Worm (Caenorhabditis elegans): Measurements from ENCODE around the gene Y24F12A.1.

The Y24F12A.1 gene

DNA sequence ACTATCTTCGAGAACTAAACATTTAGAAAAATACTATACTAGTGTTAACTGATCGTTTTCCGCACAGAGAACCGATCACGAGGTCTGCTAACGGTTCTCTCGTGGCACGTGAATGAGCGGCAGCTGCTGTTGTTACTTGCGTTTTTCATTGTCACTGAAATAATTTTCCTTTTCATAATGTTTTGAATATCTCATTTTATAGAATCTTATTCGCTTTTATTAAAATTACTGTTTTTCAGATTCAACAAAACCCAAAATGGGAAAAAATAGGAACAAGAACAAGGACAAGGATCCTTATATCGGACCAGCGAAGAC lies 31.3 kb downstream of the Y24F12A.1 start, which contains the start of gene F58B3.6:
Gene F58B3.6 (plus strand): TSS at position 240 of the 315 bp plus-strand sequence.
- TF ChIP-seq mdl-1 (tag; optimal IDR thresholded peaks at IDR 0.05) (peak in 1 of 2 experiments; percentile 91), dpl-1 (GFP tag; optimal IDR thresholded peaks at IDR 0.05) (peak in 2 of 3 experiments; percentile 15 to 45), unc-130 (tag; optimal IDR thresholded peaks at IDR 0.05) (peak; percentile 54), snpc-4 (tag; optimal IDR thresholded peaks at IDR 0.05) (no peak), nhr-20 (tag; optimal IDR thresholded peaks at IDR 0.05) (peak; percentile 89), C16A3.4 (tag; optimal IDR thresholded peaks at IDR 0.05) (peak; percentile 53), nhr-90 (tag; optimal IDR thresholded peaks at IDR 0.05; ENCODE audit: poor library complexity) (peak; percentile 30), xbp-1 (tag; optimal IDR thresholded peaks at IDR 0.05) (peak; percentile 10), mep-1 (tag; optimal IDR thresholded peaks at IDR 0.05) (peak; percentile 73), nhr-237 (tag; optimal IDR thresholded peaks at IDR 0.05) (no peak), C04F5.9 (tag; optimal IDR thresholded peaks at IDR 0.05) (no peak), swsn-7 (tag; optimal IDR thresholded peaks at IDR 0.05) (peak; percentile 6), lsy-2 (tag; optimal IDR thresholded peaks at IDR 0.05) (peak; percentile 26 to 65), blmp-1 (tag; optimal IDR thresholded peaks at IDR 0.05) (peak; percentile 76), tbx-2 (tag; optimal IDR thresholded peaks at IDR 0.05) (peak; percentile 16), elt-3 (tag; optimal IDR thresholded peaks at IDR 0.05) (peak in 2 of 6 experiments; percentile 16 to 67), lin-35 (GFP tag; optimal IDR thresholded peaks at IDR 0.05) (peak; percentile 22 to 71), fkh-8 (tag; optimal IDR thresholded peaks at IDR 0.05) (no peak), rnt-1 (tag; optimal IDR thresholded peaks at IDR 0.05) (peak; percentile 53), snu-23 (GFP tag; optimal IDR thresholded peaks at IDR 0.05) (peak; percentile 84), ceh-63 (GFP tag; optimal IDR thresholded peaks at IDR 0.05) (no peak), irx-1 (tag; optimal IDR thresholded peaks at IDR 0.05) (no peak), ztf-4 (tag; optimal IDR thresholded peaks at IDR 0.05) (peak; percentile 66), efl-1 (optimal IDR thresholded peaks at IDR 0.05) (peak in 1 of 2 experiments; percentile 33), efl-1 (GFP tag; optimal IDR thresholded peaks at IDR 0.05 in 1 of 2) (peak; percentile 7 to 39), lin-14 (GFP tag; optimal IDR thresholded peaks at IDR 0.05) (peak; percentile 70), nhr-71 (tag; optimal IDR thresholded peaks at IDR 0.05) (peak; percentile 77), lir-3 (tag; optimal IDR thresholded peaks at IDR 0.05; ENCODE audit: poor library complexity) (peak; percentile 54), hpl-2 (GFP tag; optimal IDR thresholded peaks at IDR 0.05) (no peak), nhr-19 (GFP tag; conservative IDR thresholded peaks at IDR 0.05) (peak; percentile 77)

DNA sequence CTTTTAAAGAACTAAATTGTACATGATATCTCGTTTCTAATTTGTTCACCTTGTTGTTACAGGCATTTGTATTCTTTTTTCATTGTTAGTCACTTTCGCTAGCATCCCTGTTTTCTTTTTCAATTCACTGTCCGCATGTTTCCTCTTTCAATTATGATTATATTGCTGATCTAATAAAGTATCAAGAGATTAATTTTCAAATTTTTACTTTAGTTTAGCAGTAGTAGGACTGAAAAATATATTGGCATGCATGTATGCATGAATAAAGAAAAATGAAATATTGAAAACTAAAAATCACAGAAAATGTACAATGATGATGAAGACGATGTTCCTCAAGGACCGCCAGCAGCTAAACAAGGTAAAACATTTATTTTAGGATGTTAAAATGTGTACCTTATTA lies 33.0 kb downstream of the Y24F12A.1 start, which contains the start of gene rbm-17:
Gene rbm-17 (plus strand): TSS at position 301 of the 400 bp plus-strand sequence.
- TF ChIP-seq isw-1 (GFP tag; IDR thresholded peaks at IDR 0.05) (no peak), nhr-71 (tag; optimal IDR thresholded peaks at IDR 0.05) (peak; percentile 14), elt-2 (tag; optimal IDR thresholded peaks at IDR 0.05) (peak; percentile 9)

DNA sequence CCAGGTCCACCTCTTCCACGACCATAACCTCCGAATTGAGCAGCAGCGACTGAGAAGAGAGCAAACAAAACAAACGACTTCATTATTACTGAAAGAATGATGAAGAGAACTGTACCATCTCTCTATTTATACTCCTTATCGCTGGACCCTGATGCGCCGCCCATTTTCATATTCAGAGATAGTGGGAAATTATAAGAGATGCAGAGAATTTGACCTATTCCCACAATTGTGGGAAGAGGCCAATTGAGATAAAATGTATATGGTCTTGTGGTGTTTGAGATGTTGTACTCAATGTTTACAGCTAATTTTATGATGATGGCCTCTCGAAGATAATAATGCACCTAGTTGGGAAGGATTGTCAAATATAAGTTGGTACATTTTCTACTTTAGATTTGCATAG lies 35.9 kb downstream of the Y24F12A.1 start, which contains the start of gene ttr-50:
Gene ttr-50 (minus strand): TSS at position 101 of the 400 bp plus-strand sequence.
- no peak for TF ChIP-seq C04F5.9 (tag; optimal IDR thresholded peaks at IDR 0.05)

DNA sequence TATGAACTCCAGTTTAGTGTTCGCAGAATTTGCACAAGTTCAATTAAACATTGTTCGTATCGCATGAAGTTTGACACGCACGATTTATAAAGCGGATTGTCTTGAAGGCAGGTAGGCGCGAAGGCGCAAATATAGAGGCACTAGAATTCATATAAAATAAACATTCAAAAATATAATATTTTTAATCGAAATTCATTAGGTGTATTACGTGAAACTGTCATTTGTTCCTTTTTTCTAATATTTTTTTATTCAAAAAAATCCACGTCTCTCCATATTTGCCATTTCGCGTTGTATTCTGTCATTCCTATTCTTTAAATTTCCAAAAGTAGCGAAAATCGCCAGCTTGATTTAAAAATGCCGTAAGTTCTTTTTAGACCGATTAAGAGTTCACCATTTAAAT lies 36.7 kb downstream of the Y24F12A.1 start, which contains the start of gene ZK809.1:
Gene ZK809.1 (plus strand): TSS at position 301 of the 400 bp plus-strand sequence.
- no peak for TF ChIP-seq mep-1 (tag; optimal IDR thresholded peaks at IDR 0.05)
- no peak for TF ChIP-seq aly-2 (tag; optimal IDR thresholded peaks at IDR 0.05)
- TF ChIP-seq dpl-1 (GFP tag; optimal IDR thresholded peaks at IDR 0.05), result no peak
- TF ChIP-seq tlp-1 (tag; optimal IDR thresholded peaks at IDR 0.05), result no peak
- no peak for TF ChIP-seq zip-4 (GFP tag; optimal IDR thresholded peaks at IDR 0.05)
- no peak for TF ChIP-seq ces-1 (GFP tag; optimal IDR thresholded peaks at IDR 0.05)
- TF ChIP-seq elt-2 (tag; optimal IDR thresholded peaks at IDR 0.05), result no peak
- no peak for TF ChIP-seq lin-14 (GFP tag; optimal IDR thresholded peaks at IDR 0.05)
- TF ChIP-seq efl-1 (optimal IDR thresholded peaks at IDR 0.05), result no peak
- TF ChIP-seq efl-1 (GFP tag; optimal IDR thresholded peaks at IDR 0.05 in 1 of 2), result no peak
- TF ChIP-seq skn-1 (tag; optimal IDR thresholded peaks at IDR 0.05), result no peak
- no peak for TF ChIP-seq nhr-19 (GFP tag; conservative IDR thresholded peaks at IDR 0.05)
- no peak for TF ChIP-seq mdl-1 (tag; optimal IDR thresholded peaks at IDR 0.05)
- no peak for TF ChIP-seq lin-39 (tag; optimal IDR thresholded peaks at IDR 0.05)
- no peak for TF ChIP-seq nhr-85 (tag)
- TF ChIP-seq vab-15 (tag; optimal IDR thresholded peaks at IDR 0.05), result no peak
- no peak for TF ChIP-seq nhr-12 (tag; optimal IDR thresholded peaks at IDR 0.05)
- no peak for TF ChIP-seq sptf-1 (tag; optimal IDR thresholded peaks at IDR 0.05)
- no peak for TF ChIP-seq nhr-11 (tag; optimal IDR thresholded peaks at IDR 0.05)
- TF ChIP-seq ceh-8 (GFP tag; optimal IDR thresholded peaks at IDR 0.05), result no peak
- no peak for TF ChIP-seq alr-1 (tag; optimal IDR thresholded peaks at IDR 0.05; ENCODE audit: borderline replicate concordance)
